Fruit fly (Drosophila melanogaster) whole organism, embryonic: Measurements from ENCODE around the gene Rpn2.
A peak's percentile ranks its signal among the peaks of the same experiment; 100 is the strongest.

Experiments used
- B-H1 ChIP-seq: fragments of 200-800 bp; sonication (Bioruptor generic); IDR thresholded peaks from 3 replicates; pipeline ENCODE4 v1.3.6; 2022; ENCODE audit warnings: missing biosample characterization, missing genetic modification characterization
- CG10147 ChIP-seq: fragments of 200-800 bp; sonication (Bioruptor generic); optimal IDR thresholded peaks from 2 replicates; lab custom pipeline; 2019; ENCODE audit warnings: missing biosample characterization, mild to moderate bottlenecking, missing genetic modification characterization, moderate library complexity
- CG10267 ChIP-seq: fragments of 200-800 bp; sonication (Bioruptor generic); optimal IDR thresholded peaks from 2 replicates; lab custom pipeline; 2018; ENCODE audit warnings: missing biosample characterization, mild to moderate bottlenecking, missing genetic modification characterization, moderate library complexity
- CG10431 ChIP-seq: fragments of 200-800 bp; sonication (Bioruptor generic); optimal IDR thresholded peaks from 3 replicates; lab custom pipeline; 2018; ENCODE audit warnings: missing biosample characterization, mild to moderate bottlenecking, missing genetic modification characterization
- CG13624 ChIP-seq: fragments of 200-800 bp; sonication (Bioruptor generic); optimal IDR thresholded peaks from 2 replicates; lab custom pipeline; 2016; ENCODE audit warnings: missing biosample characterization, missing genetic modification characterization
- CG14860 ChIP-seq: fragments of 200-800 bp; sonication (Bioruptor generic); IDR thresholded peaks from 3 replicates; pipeline ENCODE4 v1.3.6; 2022; ENCODE audit warnings: missing biosample characterization, missing genetic modification characterization; ENCODE audit not compliant: partially characterized antibody
- CG15011 ChIP-seq: fragments of 200-800 bp; sonication (Bioruptor generic); optimal IDR thresholded peaks from 3 replicates; lab custom pipeline; 2018; ENCODE audit warnings: missing biosample characterization, mild to moderate bottlenecking, missing genetic modification characterization
- CG17361 ChIP-seq: fragments of 200-800 bp; sonication (Bioruptor generic); IDR thresholded peaks from 3 replicates; pipeline ENCODE4 v1.3.6; 2022; ENCODE audit warnings: missing biosample characterization, missing genetic modification characterization
- CG18262 ChIP-seq: fragments of 200-800 bp; optimal IDR thresholded peaks from 3 replicates; lab custom pipeline; 2019; ENCODE audit warnings: missing biosample characterization, mild to moderate bottlenecking, missing genetic modification characterization, moderate library complexity
- CG2712 ChIP-seq: fragments of 200-800 bp; optimal IDR thresholded peaks from 3 replicates; lab custom pipeline; 2019; ENCODE audit warnings: missing biosample characterization, mild to moderate bottlenecking, missing genetic modification characterization, moderate library complexity
- CG31441 ChIP-seq: fragments of 200-800 bp; sonication (Bioruptor generic); IDR thresholded peaks from 2 replicates; pipeline ENCODE4 v1.3.6; 2022; ENCODE audit warnings: missing biosample characterization, missing genetic modification characterization
- CG33557 ChIP-seq: fragments of 200-800 bp; sonication (Bioruptor generic); optimal IDR thresholded peaks from 2 replicates; lab custom pipeline; 2019; ENCODE audit warnings: missing biosample characterization, mild to moderate bottlenecking, missing genetic modification characterization, moderate library complexity
- CG34376 ChIP-seq: fragments of 200-800 bp; sonication (Bioruptor generic); optimal IDR thresholded peaks from 2 replicates; lab custom pipeline; 2018; ENCODE audit warnings: missing biosample characterization, mild to moderate bottlenecking, missing genetic modification characterization
- CG4707 ChIP-seq: fragments of 200-800 bp; sonication (Bioruptor generic); optimal IDR thresholded peaks from 2 replicates; lab custom pipeline; 2018; ENCODE audit warnings: missing biosample characterization, mild to moderate bottlenecking, missing genetic modification characterization, moderate library complexity
- CG5180 ChIP-seq: fragments of 200-800 bp; sonication (Bioruptor generic); optimal IDR thresholded peaks from 3 replicates; lab custom pipeline; 2017; ENCODE audit warnings: missing biosample characterization, missing genetic modification characterization, mild to moderate bottlenecking, moderate library complexity, missing genetic modification reagents
- CG7987 ChIP-seq: fragments of 200-800 bp; sonication (Bioruptor generic); optimal IDR thresholded peaks from 2 replicates; lab custom pipeline; 2018; ENCODE audit warnings: missing biosample characterization, mild to moderate bottlenecking, missing genetic modification characterization, moderate library complexity
- CG8359 ChIP-seq: fragments of 200-800 bp; sonication (Bioruptor generic); optimal IDR thresholded peaks from 2 replicates; lab custom pipeline; 2017; ENCODE audit warnings: missing biosample characterization, mild to moderate bottlenecking, missing genetic modification characterization, borderline replicate concordance
- CG9437 ChIP-seq: fragments of 200-800 bp; sonication (Bioruptor generic); optimal IDR thresholded peaks from 2 replicates; lab custom pipeline; 2018; ENCODE audit warnings: missing biosample characterization, mild to moderate bottlenecking, missing genetic modification characterization
- CG9817 ChIP-seq: fragments of 200-800 bp; sonication (Bioruptor generic); optimal IDR thresholded peaks from 2 replicates; lab custom pipeline; 2018; ENCODE audit warnings: missing biosample characterization, mild to moderate bottlenecking, missing genetic modification characterization, moderate library complexity
- CG9876 ChIP-seq: fragments of 200-800 bp; sonication (Bioruptor generic); optimal IDR thresholded peaks from 2 replicates; lab custom pipeline; 2016; ENCODE audit warnings: missing biosample characterization, missing genetic modification characterization
- GATAe ChIP-seq: fragments of 200-800 bp; sonication (Bioruptor generic); conservative IDR thresholded peaks from 2 replicates; pipeline ENCODE4 v1.3.6; 2022; ENCODE audit warnings: missing biosample characterization, missing genetic modification characterization
- HLH54F ChIP-seq: fragments of 200-800 bp; sonication (Bioruptor generic); optimal IDR thresholded peaks from 3 replicates; lab custom pipeline; 2016; ENCODE audit warnings: missing biosample characterization, missing genetic modification characterization
- MBD-R2 ChIP-seq: fragments of 200-800 bp; sonication (Bioruptor generic); IDR thresholded peaks from 2 replicates; pipeline ENCODE4 v1.3.6; 2022; ENCODE audit warnings: missing biosample characterization, missing genetic modification characterization
- Med ChIP-seq: fragments of 200-800 bp; sonication (Bioruptor generic); peaks from one replicate; lab custom pipeline; 2016; ENCODE audit warnings: missing biosample characterization, missing genetic modification characterization, mild to moderate bottlenecking, inconsistent platforms, moderate library complexity
- Nf-YA ChIP-seq: fragments of 200-800 bp; sonication (Bioruptor generic); IDR thresholded peaks from 2 replicates; pipeline ENCODE4 v1.3.6; 2022; ENCODE audit warnings: missing biosample characterization, missing genetic modification characterization
- Sin3A ChIP-seq: fragments of >200 bp; optimal IDR thresholded peaks from 2 replicates; lab custom pipeline; 2018
- YL-1 ChIP-seq: fragments of 200-800 bp; sonication (Bioruptor generic); optimal IDR thresholded peaks from 3 replicates; lab custom pipeline; 2017; ENCODE audit warnings: missing biosample characterization, mild to moderate bottlenecking, missing genetic modification characterization
- amos ChIP-seq: fragments of 200-800 bp; sonication (Bioruptor generic); IDR thresholded peaks from 2 replicates; pipeline ENCODE4 v1.3.6; 2022; ENCODE audit warnings: missing biosample characterization, missing genetic modification characterization; ENCODE audit not compliant: partially characterized antibody
- ash1 ChIP-seq: fragments of 200-800 bp; sonication (Bioruptor generic); optimal IDR thresholded peaks from 2 replicates; lab custom pipeline; 2018; ENCODE audit warnings: missing biosample characterization, mild to moderate bottlenecking, missing genetic modification characterization
- chm ChIP-seq: fragments of 200-800 bp; sonication (Bioruptor generic); IDR thresholded peaks from 2 replicates; pipeline ENCODE4 v1.3.6; 2022; ENCODE audit warnings: missing biosample characterization, missing genetic modification characterization
- cwo ChIP-seq: fragments of 200-800 bp; sonication (Bioruptor generic); optimal IDR thresholded peaks from 3 replicates; lab custom pipeline; 2017; ENCODE audit warnings: missing biosample characterization, missing genetic modification characterization, mild to moderate bottlenecking, moderate library complexity, missing genetic modification reagents
- dpn ChIP-seq, 2 experiments: fragments of 200-800 bp; sonication (Bioruptor generic); optimal IDR thresholded peaks; 3 replicates each; lab custom pipeline; 2016; ENCODE audit warnings: missing biosample characterization in 2 of 2, missing genetic modification characterization in 2 of 2
- en ChIP-seq: fragments of 200-800 bp; sonication (Bioruptor generic); optimal IDR thresholded peaks from 2 replicates; lab custom pipeline; 2016; ENCODE audit warnings: missing biosample characterization, missing genetic modification characterization
- fd3F ChIP-seq: fragments of 200-800 bp; sonication (Bioruptor generic); optimal IDR thresholded peaks from 2 replicates; lab custom pipeline; 2018; ENCODE audit warnings: missing biosample characterization, mild to moderate bottlenecking, missing genetic modification characterization, moderate library complexity
- gcm ChIP-seq: fragments of 200-800 bp; sonication (Bioruptor generic); optimal IDR thresholded peaks from 2 replicates; lab custom pipeline; 2019; ENCODE audit warnings: missing biosample characterization, mild to moderate bottlenecking, missing genetic modification characterization, moderate library complexity
- gem ChIP-seq: fragments of 200-800 bp; sonication (Bioruptor generic); optimal IDR thresholded peaks from 2 replicates; lab custom pipeline; 2019; ENCODE audit warnings: missing biosample characterization, mild to moderate bottlenecking, missing genetic modification characterization, moderate library complexity
- gt ChIP-seq: fragments of 200-800 bp; sonication (Bioruptor generic); IDR thresholded peaks from 2 replicates; pipeline ENCODE4 v1.3.6; 2022; ENCODE audit warnings: missing biosample characterization, missing genetic modification characterization
- jigr1 ChIP-seq: fragments of 200-800 bp; sonication (Bioruptor generic); IDR thresholded peaks from 3 replicates; pipeline ENCODE4 v1.3.6; 2022; ENCODE audit warnings: missing biosample characterization, missing genetic modification characterization
- jumu ChIP-seq: fragments of 200-800 bp; sonication (Bioruptor generic); optimal IDR thresholded peaks from 3 replicates; lab custom pipeline; 2016; ENCODE audit warnings: missing biosample characterization, missing genetic modification characterization
- odd ChIP-seq: fragments of 200-800 bp; sonication (Bioruptor generic); optimal IDR thresholded peaks from 2 replicates; lab custom pipeline; 2017; ENCODE audit warnings: missing biosample characterization, mild to moderate bottlenecking, missing genetic modification characterization
- p53 ChIP-seq: fragments of 200-800 bp; sonication (Bioruptor generic); optimal IDR thresholded peaks from 2 replicates; lab custom pipeline; 2016; ENCODE audit warnings: missing biosample characterization, missing genetic modification characterization
- peb ChIP-seq: fragments of 200-800 bp; sonication (Bioruptor generic); IDR thresholded peaks from 2 replicates; pipeline ENCODE4 v1.3.6; 2022; ENCODE audit warnings: missing biosample characterization, missing genetic modification characterization
- pho ChIP-seq: fragments of 200-800 bp; sonication (Bioruptor generic); optimal IDR thresholded peaks from 2 replicates; lab custom pipeline; 2016; ENCODE audit warnings: missing biosample characterization, missing genetic modification characterization
- pnt ChIP-seq: fragments of 200-800 bp; sonication (Bioruptor generic); optimal IDR thresholded peaks from 3 replicates; lab custom pipeline; 2016; ENCODE audit warnings: missing biosample characterization, missing genetic modification characterization
- repo ChIP-seq: fragments of 200-800 bp; sonication (Bioruptor generic); optimal IDR thresholded peaks from 2 replicates; lab custom pipeline; 2016; ENCODE audit warnings: missing biosample characterization, missing genetic modification characterization
- sd ChIP-seq: fragments of 200-800 bp; sonication (Bioruptor generic); optimal IDR thresholded peaks from 3 replicates; lab custom pipeline; 2018; ENCODE audit warnings: missing biosample characterization, mild to moderate bottlenecking, missing genetic modification characterization, moderate library complexity
- sug ChIP-seq: fragments of 200-800 bp; optimal IDR thresholded peaks from 2 replicates; lab custom pipeline; 2019; ENCODE audit warnings: missing biosample characterization, mild to moderate bottlenecking, missing genetic modification characterization, moderate library complexity
- unc-4 ChIP-seq: fragments of 200-800 bp; sonication (Bioruptor generic); IDR thresholded peaks from 2 replicates; pipeline ENCODE4 v1.3.6; 2022; ENCODE audit warnings: missing biosample characterization, missing genetic modification characterization; ENCODE audit not compliant: partially characterized antibody

The Rpn2 gene

DNA sequence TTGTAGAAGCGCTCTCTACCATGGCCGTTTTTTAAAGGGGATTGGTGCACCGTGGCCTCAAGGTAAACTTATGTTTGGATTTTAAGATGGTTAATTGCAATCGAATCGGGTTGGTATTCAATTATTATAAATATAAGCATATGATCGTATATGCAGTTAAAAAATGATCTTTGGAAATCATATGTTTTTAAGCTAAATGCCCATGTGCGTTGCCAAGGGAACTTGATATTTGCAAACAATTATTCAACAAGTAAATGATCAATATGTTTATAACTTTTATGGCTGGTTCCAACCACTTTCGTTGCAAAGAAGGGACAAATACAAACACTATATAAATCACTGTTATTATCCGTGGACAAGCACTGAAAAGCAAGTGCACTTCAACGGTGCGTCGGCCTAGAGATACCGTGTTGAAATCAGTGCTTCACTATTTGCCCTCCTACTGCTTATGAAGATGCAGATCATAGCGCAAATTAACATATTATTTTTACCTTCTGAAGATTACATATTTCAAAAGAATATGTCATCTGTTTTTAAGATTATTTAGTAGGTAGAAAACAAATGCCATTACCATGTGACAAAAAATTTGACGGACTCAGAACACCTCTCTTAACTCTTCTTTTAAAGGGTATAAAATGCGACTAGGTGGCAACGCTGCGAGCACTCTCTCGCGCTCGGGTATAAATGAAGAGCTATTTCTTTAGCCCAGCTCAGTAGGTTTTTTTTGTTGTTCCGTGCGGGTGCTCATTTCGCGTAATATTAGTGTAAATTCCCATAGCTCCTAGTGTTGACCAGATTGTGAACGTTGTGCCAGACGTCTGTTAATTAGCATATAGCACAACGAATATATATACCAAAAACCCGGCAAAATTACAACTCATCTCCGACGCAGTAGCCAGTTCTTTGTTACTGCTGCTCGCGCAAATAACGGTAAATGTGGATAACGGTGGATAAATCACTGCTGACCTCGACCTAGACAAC is 4.4 kb downstream of the Rpn2 start, which contains the start of gene rdog (continued):
- TF ChIP-seq repo (GFP tag; lab: Kevin White, UChicago), result peak; percentile 24
- peak; percentile 75 for TF ChIP-seq CG15011 (GFP tag; lab: Kevin White, UChicago)
- TF ChIP-seq CG5180 (GFP tag; lab: Kevin White, UChicago), result peak; percentile 57
- TF ChIP-seq CG33557 (GFP tag; lab: Kevin White, UChicago), result peak; percentile 81
- TF ChIP-seq MBD-R2 (GFP tag; lab: Robert Waterston, UW), result peak; percentile 42
- TF ChIP-seq CG10267 (tag; lab: Kevin White, UChicago), result peak; percentile 78
- peak; percentile 71 for TF ChIP-seq odd (GFP tag; lab: Kevin White, UChicago)
- peak; percentile 75 for TF ChIP-seq YL-1 (GFP tag; lab: Kevin White, UChicago)
- TF ChIP-seq pho, result peak; percentile 83
- peak; percentile 17; the same call in 1 of the 3 replicates for TF ChIP-seq B-H1
- peak; percentile 83 for TF ChIP-seq CG9437 (GFP tag; lab: Kevin White, UChicago)
- TF ChIP-seq gt (GFP tag; lab: Robert Waterston, UW), result no peak
- TF ChIP-seq dpn (GFP tag; optimal IDR thresholded peaks at IDR 0.05; lab: Kevin White, UChicago), result peak; percentile 86 to 88
- TF ChIP-seq CG14860 (GFP tag; lab: Robert Waterston, UW), result no peak
- peak; percentile 33 for TF ChIP-seq Sin3A (lab: Kevin White, UChicago)
- peak; percentile 78 for TF ChIP-seq HLH54F (GFP tag; lab: Kevin White, UChicago)
- TF ChIP-seq en, result peak; percentile 63
- peak; percentile 66 for TF ChIP-seq pnt (GFP tag; lab: Kevin White, UChicago)
- peak; percentile 52 for TF ChIP-seq CG31441 (GFP tag; lab: Robert Waterston, UW)
- TF ChIP-seq p53 (GFP tag; lab: Kevin White, UChicago), result peak; percentile 42
- TF ChIP-seq jumu (GFP tag; lab: Kevin White, UChicago), result peak; percentile 64
- TF ChIP-seq CG9876 (GFP tag; lab: Kevin White, UChicago), result peak; percentile 53
- TF ChIP-seq fd3F (GFP tag; lab: Kevin White, UChicago), result peak; percentile 31
- peak; percentile 80 for TF ChIP-seq CG10147 (GFP tag; lab: Kevin White, UChicago)
- no peak for TF ChIP-seq jigr1 (GFP tag; lab: Robert Waterston, UW)
- TF ChIP-seq CG2712 (tag; lab: Kevin White, UChicago), result no peak
- 0 out of 2 replicates have a peak, but pooled peaks have one; percentile 36 for TF ChIP-seq chm (GFP tag; lab: Robert Waterston, UW)
- TF ChIP-seq CG9817 (tag; lab: Kevin White, UChicago), result peak; percentile 79
- TF ChIP-seq Nf-YA (GFP tag; lab: Robert Waterston, UW), result no peak; the same call in 1 of the 2 replicates
- TF ChIP-seq peb (GFP tag; lab: Robert Waterston, UW), result no peak
- peak; percentile 86 for TF ChIP-seq gem
- peak; percentile 68 for TF ChIP-seq gcm (GFP tag; lab: Kevin White, UChicago)
- peak; percentile 60 for TF ChIP-seq CG18262 (tag; lab: Kevin White, UChicago)
- TF ChIP-seq CG13624, result peak; percentile 85
- TF ChIP-seq CG8359 (GFP tag; lab: Kevin White, UChicago), result peak; percentile 28
- TF ChIP-seq, all 482 proteins: peak for 352

dm6 chr3R:29158721-29159120 is 5.4 kb downstream of the Rpn2 start:
- no peak for TF ChIP-seq unc-4 (GFP tag; lab: Robert Waterston, UW)
- TF ChIP-seq CG14860 (GFP tag; lab: Robert Waterston, UW), result no peak
- peak; percentile 33 for TF ChIP-seq sd (tag; lab: Kevin White, UChicago)
- peak; percentile 83 for TF ChIP-seq sug (tag; lab: Kevin White, UChicago)
- TF ChIP-seq amos (GFP tag; lab: Robert Waterston, UW), result no peak
- no peak for TF ChIP-seq Med (GFP tag; lab: Kevin White, UChicago)
- no peak for TF ChIP-seq CG17361
- no peak for TF ChIP-seq CG4707 (GFP tag; lab: Kevin White, UChicago)
- peak; percentile 81 for TF ChIP-seq CG34376 (GFP tag; lab: Kevin White, UChicago)
- TF ChIP-seq CG33557 (GFP tag; lab: Kevin White, UChicago), result no peak
- TF ChIP-seq cwo, result peak; percentile 95
- no peak for TF ChIP-seq CG10431 (GFP tag; lab: Kevin White, UChicago)
- no peak for TF ChIP-seq CG7987 (GFP tag; lab: Kevin White, UChicago)
- no peak for TF ChIP-seq ash1 (GFP tag; lab: Kevin White, UChicago)
- TF ChIP-seq GATAe (GFP tag; lab: Robert Waterston, UW), result peak; percentile 35; the same call in 1 of the 2 replicates
